Worm (Caenorhabditis elegans) whole organism, L4 larva: ENCODE data around the gene T13F2.4.

Source experiments
- D1046.2 ChIP-seq: fragments of 200-800 bp; sonication (Bioruptor generic); IDR thresholded peaks from 2 replicates; pipeline ENCODE4 v1.3.6; 2022; ENCODE audit warnings: missing genetic modification characterization, missing compliant biosample characterization
- T20F7.1 ChIP-seq: fragments of 200-800 bp; sonication (Bioruptor generic); optimal IDR thresholded peaks from 2 replicates; lab custom pipeline; 2018; ENCODE audit warnings: mild to moderate bottlenecking, missing genetic modification characterization, missing compliant biosample characterization
- Y105C5A.15 ChIP-seq: fragments of 200-800 bp; sonication (Bioruptor generic); IDR thresholded peaks from 2 replicates; pipeline ENCODE4 v1.3.6; 2022; ENCODE audit warnings: missing genetic modification characterization, missing compliant biosample characterization
- Y48G9A.11 ChIP-seq: fragments of 200-800 bp; sonication (Bioruptor generic); IDR thresholded peaks from 2 replicates; pipeline ENCODE4 v1.3.6; 2022; ENCODE audit warnings: missing genetic modification reagents, missing genetic modification characterization, missing compliant biosample characterization
- aly-2 ChIP-seq: sonication (generic microtip); optimal IDR thresholded peaks from 2 replicates; lab custom pipeline; 2018; ENCODE audit warnings: missing biosample characterization, missing genetic modification characterization
- arid-1 ChIP-seq: fragments of 200-800 bp; sonication (Bioruptor generic); conservative IDR thresholded peaks from 2 replicates; pipeline ENCODE4 v1.3.6; 2022; ENCODE audit warnings: missing genetic modification reagents, missing genetic modification characterization, missing compliant biosample characterization
- ceh-28 ChIP-seq: fragments of 150-350 bp; optimal IDR thresholded peaks from 2 replicates; lab custom pipeline; 2014; ENCODE audit warnings: missing biosample characterization, missing genetic modification reagents, missing genetic modification characterization
- ceh-44 ChIP-seq: fragments of 200-800 bp; sonication (Bioruptor generic); IDR thresholded peaks from 2 replicates; pipeline ENCODE4 v1.3.6; 2022; ENCODE audit warnings: missing genetic modification reagents, missing genetic modification characterization, missing compliant biosample characterization
- ceh-82 ChIP-seq: sonication (generic microtip); optimal IDR thresholded peaks from 2 replicates; lab custom pipeline; 2017; ENCODE audit warnings: missing biosample characterization, missing genetic modification characterization
- dmd-9 ChIP-seq: fragments of 200-800 bp; sonication (Bioruptor generic); IDR thresholded peaks from 2 replicates; pipeline ENCODE4 v1.3.6; 2022; ENCODE audit warnings: missing genetic modification reagents, missing genetic modification characterization, missing compliant biosample characterization
- dpl-1 ChIP-seq: fragments of 150-350 bp; optimal IDR thresholded peaks from 2 replicates; lab custom pipeline; 2014; ENCODE audit warnings: missing biosample characterization, missing genetic modification reagents, missing genetic modification characterization
- gei-8 ChIP-seq: fragments of 200-800 bp; sonication (Bioruptor generic); optimal IDR thresholded peaks from 2 replicates; lab custom pipeline; 2018; ENCODE audit warnings: mild to moderate bottlenecking, missing genetic modification characterization, missing compliant biosample characterization
- hif-1 ChIP-seq, 2 experiments: sonication (generic microtip); optimal IDR thresholded peaks; 2 replicates each; lab custom pipeline; 2016 to 2017; ENCODE audit warnings: missing compliant biosample characterization in 2 of 2, missing genetic modification characterization in 2 of 2, missing genetic modification reagents in 2 of 2, missing genotype in 2 of 2, mild to moderate bottlenecking in 1 of 2
- hlh-11 ChIP-seq: fragments of 200-800 bp; sonication (Bioruptor generic); optimal IDR thresholded peaks from 2 replicates; lab custom pipeline; 2018; ENCODE audit warnings: mild to moderate bottlenecking, missing genetic modification characterization, missing compliant biosample characterization
- jun-1 ChIP-seq: fragments of 150-350 bp; optimal IDR thresholded peaks from 2 replicates; lab custom pipeline; 2014; ENCODE audit warnings: missing biosample characterization, missing genetic modification reagents, missing genetic modification characterization
- lim-7 ChIP-seq: fragments of 200-800 bp; sonication (Bioruptor generic); IDR thresholded peaks from 2 replicates; pipeline ENCODE4 v1.3.6; 2022; ENCODE audit warnings: missing genetic modification characterization, missing compliant biosample characterization
- lin-13 ChIP-seq: fragments of 150-350 bp; optimal IDR thresholded peaks from 2 replicates; lab custom pipeline; 2014; ENCODE audit warnings: missing biosample characterization, missing genetic modification reagents, missing genetic modification characterization
- lin-15B ChIP-seq: fragments of 150-350 bp; sonication (generic microtip); optimal IDR thresholded peaks from 3 replicates; lab custom pipeline; 2014; ENCODE audit warnings: missing biosample characterization, missing genetic modification characterization
- lin-38 ChIP-seq: fragments of 200-800 bp; sonication (Bioruptor generic); IDR thresholded peaks from 2 replicates; pipeline ENCODE4 v1.3.6; 2022; ENCODE audit warnings: missing genetic modification reagents, missing genetic modification characterization, missing compliant biosample characterization
- lsy-2 ChIP-seq, 2 experiments: fragments of 150-350 bp in 1 of 2; sonication (generic microtip) in 1 of 2; optimal IDR thresholded peaks; 2 replicates each; lab custom pipeline; 2014 to 2017; ENCODE audit warnings: missing biosample characterization in 2 of 2, missing genetic modification characterization in 2 of 2
- madf-9 ChIP-seq: fragments of 200-800 bp; sonication (Bioruptor generic); conservative IDR thresholded peaks from 2 replicates; pipeline ENCODE4 v1.3.6; 2022; ENCODE audit warnings: missing genetic modification reagents, missing genetic modification characterization, missing compliant biosample characterization
- mdt-29 ChIP-seq: fragments of 200-800 bp; sonication (Bioruptor generic); IDR thresholded peaks from 2 replicates; pipeline ENCODE4 v1.3.6; 2022; ENCODE audit warnings: missing genetic modification reagents, missing genetic modification characterization, missing compliant biosample characterization
- mep-1 ChIP-seq: fragments of 150-350 bp; sonication (generic microtip); optimal IDR thresholded peaks from 3 replicates; lab custom pipeline; 2014; ENCODE audit warnings: missing biosample characterization, missing genetic modification characterization
- mes-2 ChIP-seq: sonication (generic microtip); optimal IDR thresholded peaks from 2 replicates; lab custom pipeline; 2016; ENCODE audit warnings: missing genotype, mild to moderate bottlenecking, missing genetic modification characterization, missing compliant biosample characterization; ENCODE audit not compliant: poor library complexity, severe bottlenecking
- mxl-3 ChIP-seq: fragments of 200-800 bp; sonication (Bioruptor generic); optimal IDR thresholded peaks from 2 replicates; lab custom pipeline; 2018; ENCODE audit warnings: mild to moderate bottlenecking, missing genetic modification characterization, missing compliant biosample characterization
- nhr-102 ChIP-seq: sonication (generic microtip); optimal IDR thresholded peaks from 2 replicates; lab custom pipeline; 2016; ENCODE audit warnings: mild to moderate bottlenecking, missing genetic modification characterization, moderate library complexity, missing compliant biosample characterization
- nhr-237 ChIP-seq: sonication (generic microtip); optimal IDR thresholded peaks from 2 replicates; lab custom pipeline; 2017; ENCODE audit warnings: missing biosample characterization, missing genetic modification characterization
- nhr-25 ChIP-seq: sonication (generic microtip); optimal IDR thresholded peaks from 2 replicates; lab custom pipeline; 2017; ENCODE audit warnings: missing genetic modification characterization, mild to moderate bottlenecking, missing compliant biosample characterization, antibody characterized with exemption, moderate library complexity, borderline replicate concordance; ENCODE audit not compliant: insufficient read depth
- nhr-41 ChIP-seq: fragments of 200-800 bp; sonication (Bioruptor generic); IDR thresholded peaks from 2 replicates; pipeline ENCODE4 v1.3.6; 2022; ENCODE audit warnings: missing genetic modification reagents, missing genetic modification characterization, missing compliant biosample characterization
- nhr-48 ChIP-seq: sonication (generic microtip); optimal IDR thresholded peaks from 2 replicates; lab custom pipeline; 2016; ENCODE audit warnings: mild to moderate bottlenecking, missing genetic modification characterization, missing compliant biosample characterization
- nhr-6 ChIP-seq: fragments of 150-350 bp; optimal IDR thresholded peaks from 2 replicates; lab custom pipeline; 2014; ENCODE audit warnings: missing biosample characterization, missing genetic modification characterization
- nhr-76 ChIP-seq: fragments of 150-350 bp; optimal IDR thresholded peaks from 2 replicates; lab custom pipeline; 2014; ENCODE audit warnings: missing biosample characterization, missing genetic modification characterization
- nhr-77 ChIP-seq: fragments of 150-350 bp; optimal IDR thresholded peaks from 2 replicates; lab custom pipeline; 2014; ENCODE audit warnings: missing biosample characterization, missing genetic modification characterization
- php-3 ChIP-seq: fragments of 200-800 bp; sonication (Bioruptor generic); IDR thresholded peaks from 2 replicates; pipeline ENCODE4 v1.3.6; 2022; ENCODE audit warnings: missing genetic modification reagents, missing genetic modification characterization, missing compliant biosample characterization
- pqm-1 ChIP-seq: sonication (generic microtip); optimal IDR thresholded peaks from 2 replicates; lab custom pipeline; 2017; ENCODE audit warnings: missing biosample characterization, missing genetic modification characterization
- saeg-2 ChIP-seq: fragments of 200-800 bp; sonication (Bioruptor generic); IDR thresholded peaks from 2 replicates; pipeline ENCODE4 v1.3.6; 2022; ENCODE audit warnings: missing genetic modification reagents, missing genetic modification characterization, missing compliant biosample characterization
- sdz-12 ChIP-seq: fragments of 200-800 bp; sonication (Bioruptor generic); optimal IDR thresholded peaks from 2 replicates; lab custom pipeline; 2018; ENCODE audit warnings: mild to moderate bottlenecking, missing genetic modification characterization, missing compliant biosample characterization
- skn-1 ChIP-seq: fragments of 150-350 bp; optimal IDR thresholded peaks from 2 replicates; lab custom pipeline; 2014; ENCODE audit warnings: missing biosample characterization, missing genetic modification characterization
- snpc-1.2 ChIP-seq: fragments of 200-800 bp; sonication (Bioruptor generic); IDR thresholded peaks from 2 replicates; pipeline ENCODE4 v1.3.6; 2022; ENCODE audit warnings: missing genetic modification reagents, missing genetic modification characterization, missing compliant biosample characterization
- spr-1 ChIP-seq: sonication (generic microtip); optimal IDR thresholded peaks from 2 replicates; lab custom pipeline; 2016; ENCODE audit warnings: mild to moderate bottlenecking, missing genetic modification characterization, missing compliant biosample characterization
- tag-97 ChIP-seq: fragments of 200-800 bp; sonication (Bioruptor generic); IDR thresholded peaks from 2 replicates; pipeline ENCODE4 v1.3.6; 2022; ENCODE audit warnings: missing genetic modification characterization, missing compliant biosample characterization
- unc-130 ChIP-seq: sonication (generic microtip); optimal IDR thresholded peaks from 2 replicates; lab custom pipeline; 2016; ENCODE audit warnings: missing genetic modification reagents, missing genetic modification characterization, missing compliant biosample characterization
- unc-39 ChIP-seq: sonication (generic microtip); optimal IDR thresholded peaks from 2 replicates; lab custom pipeline; 2017; ENCODE audit warnings: missing biosample characterization, missing genetic modification characterization
- unc-62 ChIP-seq, 3 experiments: fragments of 150-350 bp in 1 of 3; sonication (generic microtip); optimal IDR thresholded peaks in 2 of 3; peaks in 1 of 3; 1 replicate in 1 of 3; 2 replicates in 2 of 3; lab custom pipeline; 2014 to 2017; ENCODE audit warnings: missing biosample characterization in 3 of 3, missing genetic modification characterization in 3 of 3, missing genetic modification reagents in 3 of 3, missing genotype in 1 of 3
- vab-7 ChIP-seq: fragments of 200-800 bp; sonication (Bioruptor generic); IDR thresholded peaks from 2 replicates; pipeline ENCODE4 v1.3.6; 2022; ENCODE audit warnings: missing genetic modification reagents, missing genetic modification characterization, missing compliant biosample characterization
- zfp-2 ChIP-seq: sonication (generic microtip); optimal IDR thresholded peaks from 2 replicates; lab custom pipeline; 2016; ENCODE audit warnings: mild to moderate bottlenecking, missing genetic modification characterization, missing compliant biosample characterization
- zfp-3 ChIP-seq: fragments of 200-800 bp; sonication (Bioruptor generic); conservative IDR thresholded peaks from 2 replicates; pipeline ENCODE4 v1.3.6; 2022; ENCODE audit warnings: missing genetic modification reagents, missing genetic modification characterization, missing compliant biosample characterization
- zip-11 ChIP-seq: fragments of 200-800 bp; sonication (Bioruptor generic); IDR thresholded peaks from 2 replicates; pipeline ENCODE4 v1.3.6; 2022; ENCODE audit warnings: missing genetic modification characterization, missing compliant biosample characterization

Gene T13F2.4

DNA sequence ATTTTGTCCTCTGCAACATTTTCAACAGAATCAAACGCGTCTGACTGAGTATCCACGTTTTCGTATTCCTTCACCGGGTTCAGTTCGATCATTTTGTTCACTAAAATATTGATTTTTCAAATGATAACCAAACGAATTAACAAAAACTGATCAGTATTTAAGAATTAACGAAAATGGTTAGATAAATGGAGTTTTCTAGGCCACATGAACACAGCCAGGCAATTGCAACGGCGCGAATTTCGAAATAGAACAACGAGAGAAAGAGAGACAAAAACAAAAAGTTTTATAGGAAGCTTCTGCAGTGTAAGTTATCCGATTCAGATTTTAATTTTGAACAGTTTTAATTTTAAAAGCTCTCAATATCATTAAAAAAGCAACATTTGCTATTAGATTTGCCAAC, 12.1 kb upstream of the T13F2.4 start, which contains the start of gene sna-2:
Gene sna-2, minus strand, starts transcription at position 100 of the 400 bp plus-strand sequence.
- TF ChIP-seq nhr-6 (tag; lab: Kevin White, UChicago) = peak; percentile 44
- TF ChIP-seq hif-1 (tag; optimal IDR thresholded peaks at IDR 0.05; lab: Kevin White, UChicago) = peak in 1 of 2 experiments; percentile 57
- TF ChIP-seq dpl-1 = peak; percentile 92
- peak; percentile 93 for TF ChIP-seq mes-2 (tag; lab: Kevin White, UChicago)
- no peak for TF ChIP-seq php-3 (GFP tag; lab: Robert Waterston, UW)

ce11 chrIV:9778016-9778415, 11.6 kb upstream of the T13F2.4 start, which contains the start of gene T13F2.6:
T13F2.6 (plus strand) TSS chrIV:9778321.
- TF ChIP-seq tag-97 (GFP tag; lab: Robert Waterston, UW) (no peak), unc-62 (GFP tag; optimal IDR thresholded peaks at IDR 0.05 in 1 of 2; lab: Kevin White, UChicago) (no peak), unc-62 (tag; optimal IDR thresholded peaks at IDR 0.05; lab: Kevin White, UChicago) (no peak), nhr-76 (tag; lab: Kevin White, UChicago) (no peak), php-3 (GFP tag; lab: Robert Waterston, UW) (no peak), madf-9 (GFP tag; lab: Robert Waterston, UW) (no peak), ceh-82 (tag; lab: Kevin White, UChicago) (no peak), zfp-2 (no peak), unc-130 (GFP tag; lab: Kevin White, UChicago) (peak; percentile 86), lin-38 (GFP tag; lab: Robert Waterston, UW) (peak; percentile 75), hlh-11 (no peak), ceh-28 (tag; lab: Kevin White, UChicago) (no peak), saeg-2 (GFP tag; lab: Robert Waterston, UW) (no peak), vab-7 (0 out of 2 replicates have a peak, but pooled peaks have one; percentile 22), T20F7.1 (GFP tag; lab: Kevin White, UChicago) (no peak), zip-11 (GFP tag; lab: Robert Waterston, UW) (no peak), snpc-1.2 (peak; percentile 81), mep-1 (tag; lab: Kevin White, UChicago) (no peak), dpl-1 (no peak), D1046.2 (GFP tag; lab: Robert Waterston, UW) (no peak), nhr-102 (tag; lab: Kevin White, UChicago) (no peak), nhr-237 (tag; lab: Kevin White, UChicago) (no peak), dmd-9 (GFP tag; lab: Robert Waterston, UW) (no peak), Y48G9A.11 (GFP tag; lab: Robert Waterston, UW) (peak; percentile 79; the same call in 1 of the 2 replicates), unc-39 (tag; lab: Kevin White, UChicago) (no peak), ceh-44 (GFP tag; lab: Robert Waterston, UW) (0 out of 2 replicates have a peak, but pooled peaks have one; percentile 35), Y105C5A.15 (GFP tag; lab: Robert Waterston, UW) (no peak), zfp-3 (GFP tag; lab: Robert Waterston, UW) (no peak), lin-15B (tag; lab: Kevin White, UChicago) (no peak), gei-8 (GFP tag; lab: Kevin White, UChicago) (no peak), nhr-25 (tag; lab: Kevin White, UChicago) (no peak), nhr-77 (no peak), mdt-29 (GFP tag; lab: Robert Waterston, UW) (no peak), aly-2 (no peak), mxl-3 (GFP tag; lab: Kevin White, UChicago) (no peak), lsy-2 (tag; optimal IDR thresholded peaks at IDR 0.05; lab: Kevin White, UChicago) (peak in 1 of 2 experiments; percentile 77), pqm-1 (tag; lab: Kevin White, UChicago) (no peak), lin-13 (GFP tag; lab: Kevin White, UChicago) (no peak), nhr-48 (tag; lab: Kevin White, UChicago) (no peak), lim-7 (GFP tag; lab: Robert Waterston, UW) (no peak), jun-1 (tag; lab: Kevin White, UChicago) (no peak), nhr-41 (no peak), mes-2 (tag; lab: Kevin White, UChicago) (no peak), spr-1 (tag; lab: Kevin White, UChicago) (no peak), sdz-12 (GFP tag; lab: Kevin White, UChicago) (no peak), skn-1 (tag; lab: Kevin White, UChicago) (no peak), arid-1 (peak; percentile 42; the same call in 1 of the 2 replicates)
